Fruit fly (Drosophila melanogaster): ENCODE results near the gene shop.

shop gene

DNA sequence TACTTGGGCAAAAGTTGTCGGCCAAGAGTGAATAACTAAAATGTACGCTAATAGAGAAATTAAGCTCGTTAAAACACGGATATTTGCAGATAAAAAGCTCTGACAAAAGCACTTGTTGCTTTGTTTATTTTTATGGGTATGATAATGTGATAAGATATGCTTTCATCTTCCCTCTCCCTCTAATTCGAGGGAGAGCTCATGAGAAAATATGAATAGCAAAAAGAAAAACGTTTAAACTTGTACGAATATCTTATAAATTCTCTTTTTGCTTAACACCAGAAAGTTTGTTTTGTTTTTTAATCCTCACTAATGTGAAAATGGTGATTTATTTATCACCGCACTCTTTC, 629 bp upstream of the shop start:
- no peak for TF ChIP-seq noc (tag; optimal IDR thresholded peaks at IDR 0.05)

dm6 chrX:18843229-18844033, 4.9 kb downstream of the shop start, which contains the start of gene htk:
Gene htk (plus strand): TSS chrX:18843663.
- no peak for TF ChIP-seq noc (tag; optimal IDR thresholded peaks at IDR 0.05)

DNA sequence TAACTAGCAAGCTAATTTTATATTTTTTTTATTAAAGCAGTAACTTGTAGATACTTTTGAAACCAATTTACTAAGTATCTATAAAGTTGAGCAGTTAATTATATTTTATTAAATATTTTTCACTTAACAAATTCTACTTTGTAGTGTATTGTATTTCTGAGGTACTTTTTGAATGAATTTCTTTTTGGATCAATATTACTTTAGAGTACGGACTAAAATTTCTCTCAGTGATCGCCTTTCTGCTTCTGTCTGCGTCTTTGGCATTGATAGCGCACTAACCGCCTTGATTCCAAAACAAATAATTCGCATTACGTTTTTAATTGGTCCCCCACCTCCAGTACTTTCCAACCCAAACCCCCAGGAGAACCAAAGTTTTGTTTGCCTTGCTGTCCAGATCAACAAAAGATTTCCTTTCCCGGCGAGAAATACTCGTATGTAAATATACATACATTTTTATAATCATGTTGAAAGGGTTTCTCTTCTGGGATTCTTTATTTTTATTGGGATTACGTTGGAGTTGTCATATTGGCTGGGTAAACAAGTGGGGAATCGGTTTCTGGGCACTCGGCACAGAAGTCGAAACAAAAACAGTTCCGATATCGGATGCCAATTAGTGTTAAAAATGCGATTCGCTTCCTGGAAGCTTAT, 9.3 kb downstream of the shop start:
- TF ChIP-seq noc (tag; optimal IDR thresholded peaks at IDR 0.05): no peak

DNA sequence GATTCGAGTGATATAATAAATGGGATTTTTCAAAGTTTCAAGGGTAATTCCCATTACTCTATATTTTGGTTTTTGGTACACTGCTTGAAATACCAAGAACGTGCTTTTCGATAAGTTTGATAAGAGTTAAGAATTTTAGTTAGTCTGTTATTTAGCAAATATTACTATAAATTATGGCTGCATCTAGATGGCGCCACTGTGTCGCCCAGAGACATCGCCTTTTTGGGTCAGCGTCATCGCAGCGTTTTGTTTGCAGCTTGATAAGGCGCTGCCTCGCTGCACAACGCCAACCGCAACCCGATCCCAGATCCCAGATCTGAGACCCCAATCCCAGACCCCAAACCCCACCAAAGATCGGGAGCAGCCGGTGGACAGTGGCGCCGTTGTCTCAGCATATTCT, 9.9 kb downstream of the shop start:
- no peak for TF ChIP-seq noc (tag; optimal IDR thresholded peaks at IDR 0.05)

DNA sequence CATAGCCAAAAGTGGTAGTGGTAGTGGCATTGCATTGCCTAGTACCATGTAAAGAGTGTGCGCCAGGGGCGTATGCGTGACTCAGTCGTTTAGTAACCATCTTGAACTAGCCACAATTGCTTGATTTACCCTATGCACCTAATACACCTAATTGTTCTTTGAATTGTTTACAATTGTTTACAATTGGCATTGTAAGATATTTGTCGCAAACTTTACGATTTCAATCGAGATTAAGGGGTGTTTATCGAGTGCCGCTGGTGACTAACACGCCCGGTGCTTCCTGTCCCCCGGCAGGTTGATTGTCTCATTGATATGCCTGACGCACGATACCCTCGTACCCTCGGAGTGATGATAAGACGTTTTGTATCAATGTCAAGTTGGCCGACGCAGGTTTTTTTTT, 11.3 kb downstream of the shop start:
- TF ChIP-seq noc (tag; optimal IDR thresholded peaks at IDR 0.05): peak; percentile 37

- no peak for TF ChIP-seq noc (tag; optimal IDR thresholded peaks at IDR 0.05)
Measured at dm6 chrX:18836315-18836714, 12.1 kb downstream of the shop start.

- TF ChIP-seq noc (tag; optimal IDR thresholded peaks at IDR 0.05): no peak
Measured at dm6 chrX:18835500-18835899, 12.9 kb downstream of the shop start.

DNA sequence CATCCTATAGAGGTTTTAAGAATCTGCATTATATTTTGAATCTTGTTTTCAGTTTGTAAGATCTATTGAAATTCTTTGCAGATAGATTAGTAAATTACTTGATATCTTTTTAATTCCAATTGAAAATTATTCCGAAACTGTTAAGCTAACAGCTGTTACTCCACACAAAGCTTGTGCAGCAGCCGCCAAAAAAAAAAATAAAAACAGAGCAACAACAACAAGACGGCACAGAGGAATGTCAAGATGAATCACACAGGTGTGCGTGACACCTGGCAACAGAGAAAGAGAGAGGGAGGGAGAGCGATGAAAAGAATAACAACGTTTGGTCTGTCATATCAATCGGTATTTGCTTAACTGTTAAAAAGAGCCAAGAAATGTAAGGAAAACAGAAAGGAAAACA, 13.4 kb downstream of the shop start:
- TF ChIP-seq noc (tag; optimal IDR thresholded peaks at IDR 0.05): no peak

dm6 chrX:18834399-18834798, 14.0 kb downstream of the shop start:
- TF ChIP-seq noc (tag; optimal IDR thresholded peaks at IDR 0.05): no peak

dm6 chrX:18832371-18832852, 16.0 kb downstream of the shop start, which contains the start of gene Pvf1:
Gene Pvf1 (plus strand): TSS chrX:18832682.
- no peak for TF ChIP-seq noc (tag; optimal IDR thresholded peaks at IDR 0.05)

DNA sequence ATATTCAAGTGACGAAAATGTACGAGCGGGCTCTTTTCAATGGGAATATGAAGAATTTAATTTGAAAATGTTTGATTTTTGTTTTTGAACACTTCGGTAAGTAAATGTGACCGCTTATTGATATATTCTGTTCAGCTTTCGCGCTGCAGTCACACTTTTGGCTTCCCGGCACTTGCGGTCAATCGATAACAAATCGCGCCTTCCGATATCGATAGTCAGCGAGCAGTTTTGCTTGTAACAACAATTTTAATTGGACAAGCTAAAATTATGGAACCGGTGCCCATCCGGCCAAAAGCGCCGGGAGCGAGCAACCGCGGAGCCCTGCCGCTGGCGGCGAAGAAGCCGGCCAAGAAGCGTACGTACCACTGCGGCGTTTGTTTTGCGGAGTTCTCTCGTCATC, 18.0 kb downstream of the shop start, which contains the start of gene CG7101:
Gene CG7101, plus strand, starts transcription at position 196 of the 400 bp plus-strand sequence.
- no peak for TF ChIP-seq noc (tag; optimal IDR thresholded peaks at IDR 0.05)

- TF ChIP-seq noc (tag; optimal IDR thresholded peaks at IDR 0.05): no peak
Measured at dm6 chrX:18814944-18815343, 33.4 kb downstream of the shop start.

dm6 chrX:18814373-18814772, 34.0 kb downstream of the shop start:
- TF ChIP-seq noc (tag; optimal IDR thresholded peaks at IDR 0.05): no peak

dm6 chrX:18813049-18813448, 35.3 kb downstream of the shop start, which contains the start of gene CG42450:
Gene CG42450 (plus strand): TSS chrX:18813297.
- TF ChIP-seq noc (tag; optimal IDR thresholded peaks at IDR 0.05): no peak

DNA sequence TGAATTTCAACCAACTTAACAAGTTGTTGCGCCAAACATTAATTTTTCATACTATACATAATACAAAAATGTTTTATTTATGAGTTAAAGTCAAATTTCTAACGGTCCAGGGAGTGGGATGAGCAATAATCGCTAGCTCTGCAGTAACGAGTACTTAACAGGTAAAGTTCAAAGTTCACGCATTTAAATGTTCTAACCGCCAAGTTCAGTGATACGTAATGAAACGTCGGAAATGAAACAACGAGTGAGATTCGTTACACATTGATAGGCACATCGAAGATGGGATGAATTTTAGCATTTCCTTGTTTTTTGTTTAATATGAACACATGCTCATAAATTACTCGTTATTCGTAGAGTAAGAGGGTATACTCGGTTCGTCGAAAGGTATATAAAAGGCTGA, 36.3 kb downstream of the shop start:
- no peak for TF ChIP-seq noc (tag; optimal IDR thresholded peaks at IDR 0.05)

DNA sequence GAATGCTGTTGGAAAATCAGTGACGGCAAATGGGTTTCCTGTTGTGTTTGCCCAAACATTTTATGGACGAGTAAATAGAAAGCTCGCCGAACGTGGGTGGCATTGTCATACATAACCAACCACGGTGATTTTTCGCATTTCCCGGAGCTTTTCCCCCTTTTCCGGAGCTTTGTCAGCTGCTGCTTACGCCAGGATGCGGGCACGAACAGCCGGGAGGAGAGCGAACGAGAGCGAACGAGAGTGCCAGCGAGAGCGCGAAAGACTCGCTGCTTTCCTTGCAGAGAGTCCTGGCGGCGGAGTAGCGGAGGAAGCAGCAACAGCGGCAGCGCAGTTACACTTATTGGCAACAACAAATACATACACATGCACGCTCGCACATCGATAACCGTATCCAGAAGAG, 42.0 kb downstream of the shop start, which contains the start of gene CG7058:
Gene CG7058, plus strand, starts transcription at position 330 of the 400 bp plus-strand sequence.
- TF ChIP-seq noc (tag; optimal IDR thresholded peaks at IDR 0.05): no peak

dm6 chrX:18805036-18805435, 43.3 kb downstream of the shop start:
- no peak for TF ChIP-seq noc (tag; optimal IDR thresholded peaks at IDR 0.05)

All from whole organism, larva.